Fruit fly (Drosophila melanogaster) whole organism, embryonic: Measurements from ENCODE around the gene fit.

Experiments used
- Blimp-1 ChIP-seq: fragments of 200-800 bp; sonication (Bioruptor generic); optimal IDR thresholded peaks from 3 replicates; lab custom pipeline; 2018; ENCODE audit warnings: missing biosample characterization, missing genetic modification characterization, mild to moderate bottlenecking, moderate library complexity, missing genetic modification reagents
- CG10462 ChIP-seq: fragments of 200-800 bp; sonication (Bioruptor generic); optimal IDR thresholded peaks from 2 replicates; lab custom pipeline; 2016; ENCODE audit warnings: missing biosample characterization, missing genetic modification characterization
- CG10565 ChIP-seq: fragments of 200-800 bp; sonication (Bioruptor generic); optimal IDR thresholded peaks from 3 replicates; lab custom pipeline; 2016; ENCODE audit warnings: missing biosample characterization, mild to moderate bottlenecking, missing genetic modification characterization
- CG11504 ChIP-seq: fragments of 200-800 bp; sonication (Bioruptor generic); optimal IDR thresholded peaks from 3 replicates; lab custom pipeline; 2019; ENCODE audit warnings: missing biosample characterization, mild to moderate bottlenecking, missing genetic modification characterization, moderate library complexity
- CG11695 ChIP-seq: fragments of 200-800 bp; sonication (Bioruptor generic); IDR thresholded peaks from 3 replicates; pipeline ENCODE4 v1.3.6; 2022; ENCODE audit warnings: missing biosample characterization, missing genetic modification characterization
- CG12219 ChIP-seq: fragments of 200-800 bp; sonication (Bioruptor generic); optimal IDR thresholded peaks from 3 replicates; lab custom pipeline; 2018; ENCODE audit warnings: missing biosample characterization, mild to moderate bottlenecking, missing genetic modification characterization
- CG14710 ChIP-seq: fragments of 200-800 bp; sonication (Bioruptor generic); optimal IDR thresholded peaks from 3 replicates; lab custom pipeline; 2019; ENCODE audit warnings: missing biosample characterization, mild to moderate bottlenecking, missing genetic modification characterization, moderate library complexity
- CG14860 ChIP-seq: fragments of 200-800 bp; sonication (Bioruptor generic); IDR thresholded peaks from 3 replicates; pipeline ENCODE4 v1.3.6; 2022; ENCODE audit warnings: missing biosample characterization, missing genetic modification characterization; ENCODE audit not compliant: partially characterized antibody
- CG15696 ChIP-seq: fragments of 200-800 bp; sonication (Bioruptor generic); optimal IDR thresholded peaks from 2 replicates; lab custom pipeline; 2019; ENCODE audit warnings: missing biosample characterization, mild to moderate bottlenecking, missing genetic modification characterization, moderate library complexity
- CG17359 ChIP-seq: fragments of 200-800 bp; sonication (Bioruptor generic); optimal IDR thresholded peaks from 3 replicates; lab custom pipeline; 2018; ENCODE audit warnings: missing biosample characterization, mild to moderate bottlenecking, missing genetic modification characterization, moderate library complexity
- CG2678 ChIP-seq: fragments of 200-800 bp; sonication (Bioruptor generic); optimal IDR thresholded peaks from 3 replicates; lab custom pipeline; 2019; ENCODE audit warnings: missing biosample characterization, mild to moderate bottlenecking, missing genetic modification characterization, moderate library complexity
- CG2712 ChIP-seq: fragments of 200-800 bp; optimal IDR thresholded peaks from 3 replicates; lab custom pipeline; 2019; ENCODE audit warnings: missing biosample characterization, mild to moderate bottlenecking, missing genetic modification characterization, moderate library complexity
- CG32772 ChIP-seq: fragments of 200-800 bp; sonication (Bioruptor generic); IDR thresholded peaks from 2 replicates; pipeline ENCODE4 v1.3.6; 2022; ENCODE audit warnings: missing biosample characterization, missing genetic modification characterization
- CG33557 ChIP-seq: fragments of 200-800 bp; sonication (Bioruptor generic); optimal IDR thresholded peaks from 2 replicates; lab custom pipeline; 2019; ENCODE audit warnings: missing biosample characterization, mild to moderate bottlenecking, missing genetic modification characterization, moderate library complexity
- CG3407 ChIP-seq: fragments of 200-800 bp; sonication (Bioruptor generic); optimal IDR thresholded peaks from 2 replicates; lab custom pipeline; 2018; ENCODE audit warnings: missing biosample characterization, mild to moderate bottlenecking, missing genetic modification characterization
- CG3838 ChIP-seq: fragments of 200-800 bp; sonication (Bioruptor generic); optimal IDR thresholded peaks from 3 replicates; lab custom pipeline; 2016; ENCODE audit warnings: missing biosample characterization, missing genetic modification characterization
- CG8290 ChIP-seq, 3 experiments: fragments of 200-800 bp; sonication (Bioruptor generic); optimal IDR thresholded peaks; 2 replicates each; lab custom pipeline; 2016 to 2019; ENCODE audit warnings: missing biosample characterization in 3 of 3, missing genetic modification characterization in 3 of 3, mild to moderate bottlenecking in 2 of 3, moderate library complexity in 1 of 3
- D19B ChIP-seq: fragments of 200-800 bp; sonication (Bioruptor generic); optimal IDR thresholded peaks from 2 replicates; lab custom pipeline; 2017; ENCODE audit warnings: missing biosample characterization, mild to moderate bottlenecking, missing genetic modification characterization
- Deaf1 ChIP-seq: fragments of 200-800 bp; optimal IDR thresholded peaks from 3 replicates; lab custom pipeline; 2019; ENCODE audit warnings: missing biosample characterization, mild to moderate bottlenecking, missing genetic modification characterization, moderate library complexity
- Hr78 ChIP-seq, 2 experiments: fragments of 200-800 bp in 1 of 2; fragments of >200 bp in 1 of 2; sonication (Bioruptor generic) in 1 of 2; optimal IDR thresholded peaks; 2 replicates each; lab custom pipeline; 2017 to 2019; ENCODE audit warnings: missing biosample characterization in 2 of 2, missing genetic modification characterization in 2 of 2, mild to moderate bottlenecking in 1 of 2, moderate library complexity in 1 of 2
- Lhr ChIP-seq: fragments of 200-800 bp; sonication (Bioruptor generic); optimal IDR thresholded peaks from 3 replicates; lab custom pipeline; 2017; ENCODE audit warnings: mild to moderate bottlenecking, missing biosample characterization, missing genetic modification reagents, missing genetic modification characterization
- Max ChIP-seq: fragments of 200-800 bp; sonication (Bioruptor generic); optimal IDR thresholded peaks from 2 replicates; lab custom pipeline; 2016; ENCODE audit warnings: missing biosample characterization, mild to moderate bottlenecking, missing genetic modification characterization
- Sin3A ChIP-seq: fragments of >200 bp; optimal IDR thresholded peaks from 2 replicates; lab custom pipeline; 2018
- Spps ChIP-seq: fragments of 200-800 bp; sonication (Bioruptor generic); optimal IDR thresholded peaks from 2 replicates; lab custom pipeline; 2018; ENCODE audit warnings: missing biosample characterization, mild to moderate bottlenecking, missing genetic modification characterization
- Xrp1 ChIP-seq: fragments of 200-800 bp; sonication (Bioruptor generic); IDR thresholded peaks from 2 replicates; pipeline ENCODE4 v1.3.6; 2022; ENCODE audit warnings: missing biosample characterization, missing genetic modification characterization
- chif ChIP-seq, 2 experiments: fragments of 200-800 bp; sonication (Bioruptor generic); optimal IDR thresholded peaks; 3 replicates each; lab custom pipeline; 2016; ENCODE audit warnings: missing biosample characterization in 2 of 2, missing genetic modification characterization in 2 of 2
- ci ChIP-seq: fragments of 200-800 bp; sonication (Bioruptor generic); IDR thresholded peaks from 3 replicates; pipeline ENCODE4 v1.3.6; 2022; ENCODE audit warnings: missing biosample characterization, missing genetic modification characterization
- crol ChIP-seq: fragments of 200-800 bp; sonication (Bioruptor generic); IDR thresholded peaks from 2 replicates; pipeline ENCODE4 v1.3.6; 2022; ENCODE audit warnings: missing biosample characterization, missing genetic modification characterization
- cwo ChIP-seq: fragments of 200-800 bp; sonication (Bioruptor generic); optimal IDR thresholded peaks from 3 replicates; lab custom pipeline; 2017; ENCODE audit warnings: missing biosample characterization, missing genetic modification characterization, mild to moderate bottlenecking, moderate library complexity, missing genetic modification reagents
- dmrt99B ChIP-seq: fragments of 200-800 bp; sonication (Bioruptor generic); optimal IDR thresholded peaks from 2 replicates; lab custom pipeline; 2018; ENCODE audit warnings: missing biosample characterization, mild to moderate bottlenecking, missing genetic modification characterization, moderate library complexity
- eve ChIP-seq, 2 experiments: fragments of >200 bp; optimal IDR thresholded peaks; 2 replicates each; lab custom pipeline; 2017; ENCODE audit warnings: missing biosample characterization in 2 of 2, missing genetic modification characterization in 2 of 2
- ftz-f1 ChIP-seq: fragments of 200-800 bp; sonication (Bioruptor generic); optimal IDR thresholded peaks from 2 replicates; lab custom pipeline; 2016; ENCODE audit warnings: missing biosample characterization, missing genetic modification characterization
- gem ChIP-seq: fragments of 200-800 bp; sonication (Bioruptor generic); optimal IDR thresholded peaks from 2 replicates; lab custom pipeline; 2019; ENCODE audit warnings: missing biosample characterization, mild to moderate bottlenecking, missing genetic modification characterization, moderate library complexity
- grau ChIP-seq: fragments of 200-800 bp; optimal IDR thresholded peaks from 3 replicates; lab custom pipeline; 2019; ENCODE audit warnings: missing biosample characterization, mild to moderate bottlenecking, missing genetic modification characterization, moderate library complexity
- kni ChIP-seq: fragments of 200-800 bp; sonication (Bioruptor generic); optimal IDR thresholded peaks from 3 replicates; lab custom pipeline; 2017; ENCODE audit warnings: mild to moderate bottlenecking, missing biosample characterization, missing genetic modification reagents, missing genetic modification characterization
- oc ChIP-seq: fragments of 200-800 bp; sonication (Bioruptor generic); optimal IDR thresholded peaks from 2 replicates; lab custom pipeline; 2018; ENCODE audit warnings: missing biosample characterization, mild to moderate bottlenecking, missing genetic modification characterization, moderate library complexity
- otp ChIP-seq: fragments of 200-800 bp; sonication (Bioruptor generic); IDR thresholded peaks from 3 replicates; pipeline ENCODE4, ENCODE4 v1.3.6; 2022; ENCODE audit warnings: missing biosample characterization, missing genetic modification characterization
- rib ChIP-seq: fragments of 200-800 bp; sonication (Bioruptor generic); IDR thresholded peaks from 2 replicates; pipeline ENCODE4 v1.3.6; 2022; ENCODE audit warnings: missing biosample characterization, missing genetic modification characterization
- sd ChIP-seq: fragments of 200-800 bp; sonication (Bioruptor generic); optimal IDR thresholded peaks from 3 replicates; lab custom pipeline; 2018; ENCODE audit warnings: missing biosample characterization, mild to moderate bottlenecking, missing genetic modification characterization, moderate library complexity
- sens ChIP-seq: fragments of 200-800 bp; sonication (Bioruptor generic); peaks from one replicate; lab custom pipeline; 2016; ENCODE audit warnings: missing biosample characterization, missing genetic modification characterization
- so ChIP-seq: fragments of 200-800 bp; sonication (Bioruptor generic); IDR thresholded peaks from 3 replicates; pipeline ENCODE4 v1.3.6; 2022; ENCODE audit warnings: missing biosample characterization, missing genetic modification characterization
- sr ChIP-seq: fragments of 200-800 bp; sonication (Bioruptor generic); IDR thresholded peaks from 3 replicates; pipeline ENCODE4 v1.3.6; 2022; ENCODE audit warnings: missing biosample characterization, missing genetic modification characterization
- sug ChIP-seq: fragments of 200-800 bp; optimal IDR thresholded peaks from 2 replicates; lab custom pipeline; 2019; ENCODE audit warnings: missing biosample characterization, mild to moderate bottlenecking, missing genetic modification characterization, moderate library complexity
- tna ChIP-seq: fragments of 200-800 bp; sonication (Bioruptor generic); IDR thresholded peaks from 2 replicates; pipeline ENCODE4 v1.3.6; 2022; ENCODE audit warnings: missing biosample characterization, missing genetic modification characterization; ENCODE audit not compliant: partially characterized antibody
- twi ChIP-seq: fragments of 200-800 bp; optimal IDR thresholded peaks from 2 replicates; lab custom pipeline; 2019; ENCODE audit warnings: missing biosample characterization, mild to moderate bottlenecking, missing genetic modification characterization, moderate library complexity
- zfh1 ChIP-seq: fragments of 200-800 bp; sonication (Bioruptor generic); IDR thresholded peaks from 3 replicates; pipeline ENCODE4 v1.3.6; 2022; ENCODE audit warnings: missing biosample characterization, missing genetic modification characterization
- zfh2 ChIP-seq: fragments of 200-800 bp; sonication (Bioruptor generic); optimal IDR thresholded peaks from 2 replicates; lab custom pipeline; 2016; ENCODE audit warnings: missing biosample characterization, missing genetic modification characterization

Gene fit

DNA sequence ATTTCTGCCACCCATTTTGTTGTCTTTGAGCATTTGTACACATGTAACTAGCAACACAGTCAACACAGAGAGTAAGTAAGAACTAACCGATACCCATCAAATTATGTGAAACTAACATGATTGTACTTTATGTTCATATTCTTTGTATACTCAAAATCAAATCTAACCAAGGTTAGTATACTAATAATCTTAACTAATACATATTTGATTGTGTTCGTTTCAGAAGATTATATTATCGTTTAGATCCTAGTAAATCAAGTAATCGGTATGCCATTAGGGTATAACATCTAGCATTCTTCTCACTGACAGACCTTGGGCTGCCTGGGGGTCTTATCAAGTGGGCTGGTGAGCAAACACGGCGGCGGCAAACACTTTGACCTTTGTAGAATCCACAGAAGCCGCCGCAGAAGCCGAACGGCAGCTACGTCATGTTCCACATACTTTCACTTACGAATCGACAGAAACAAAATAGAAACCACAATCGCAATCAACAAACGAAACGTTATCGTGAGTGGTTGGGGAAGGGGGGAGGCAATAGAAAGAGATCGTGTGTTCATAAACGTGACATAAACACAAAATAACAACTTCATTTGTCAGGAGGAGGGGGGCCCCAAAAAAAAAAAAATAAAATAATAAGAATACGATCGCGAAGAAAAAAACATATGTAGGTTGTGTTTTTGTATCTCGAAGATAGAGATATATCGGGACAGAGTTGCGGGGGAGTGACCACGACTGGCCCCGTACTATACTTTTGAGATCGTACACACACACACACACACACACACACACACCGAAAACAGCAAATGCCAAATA is 48.7 kb downstream of the fit start:
- TF ChIP-seq CG12219 (GFP tag; lab: Kevin White, UChicago) (peak; percentile 9), Sin3A (lab: Kevin White, UChicago) (no peak), CG3838 (peak; percentile 29), CG10565 (GFP tag; lab: Kevin White, UChicago) (no peak), Hr78 (GFP tag; optimal IDR thresholded peaks at IDR 0.05; lab: Kevin White, UChicago) (peak in 1 of 2 experiments; percentile 88), CG14710 (tag; lab: Kevin White, UChicago) (peak; percentile 11), so (0 out of 3 replicates have a peak, but pooled peaks have one; percentile 46), CG32772 (GFP tag; lab: Robert Waterston, UW) (peak; percentile 25; the same call in 1 of the 2 replicates), chif (GFP tag; optimal IDR thresholded peaks at IDR 0.05; lab: Kevin White, UChicago) (peak in 1 of 2 experiments; percentile 39), CG14860 (GFP tag; lab: Robert Waterston, UW) (peak; percentile 32; the same call in 1 of the 3 replicates), rib (GFP tag; lab: Robert Waterston, UW) (0 out of 2 replicates have a peak, but pooled peaks have one; percentile 40), cwo (GFP tag; lab: Kevin White, UChicago) (peak; percentile 88), Lhr (peak; percentile 29), sug (tag; lab: Kevin White, UChicago) (peak; percentile 72), Spps (tag; lab: Kevin White, UChicago) (peak; percentile 18), CG2712 (tag; lab: Kevin White, UChicago) (peak; percentile 17), CG11695 (GFP tag; lab: Robert Waterston, UW) (0 out of 3 replicates have a peak, but pooled peaks have one; percentile 6), tna (GFP tag; lab: Robert Waterston, UW) (0 out of 2 replicates have a peak, but pooled peaks have one; percentile 34), ci (GFP tag; lab: Robert Waterston, UW) (0 out of 3 replicates have a peak, but pooled peaks have one; percentile 8), Deaf1 (tag; lab: Kevin White, UChicago) (peak; percentile 32), Blimp-1 (GFP tag; lab: Kevin White, UChicago) (peak; percentile 85), ftz-f1 (GFP tag; lab: Kevin White, UChicago) (peak; percentile 39), gem (tag; lab: Kevin White, UChicago) (peak; percentile 24), CG3407 (GFP tag; lab: Kevin White, UChicago) (peak; percentile 7), D19B (GFP tag; lab: Kevin White, UChicago) (peak; percentile 48), CG11504 (tag; lab: Kevin White, UChicago) (peak; percentile 26), twi (peak; percentile 33), grau (tag; lab: Kevin White, UChicago) (peak; percentile 6), CG10462 (GFP tag; lab: Kevin White, UChicago) (no peak), kni (GFP tag; lab: Kevin White, UChicago) (peak; percentile 9), sens (peak; percentile 91), CG33557 (GFP tag; lab: Kevin White, UChicago) (peak; percentile 75), CG15696 (tag; lab: Kevin White, UChicago) (peak; percentile 34), oc (tag; lab: Kevin White, UChicago) (no peak), CG2678 (peak; percentile 0), crol (GFP tag; lab: Robert Waterston, UW) (peak; percentile 75), sr (GFP tag; lab: Robert Waterston, UW) (peak; percentile 64; the same call in 1 of the 3 replicates), zfh2 (GFP tag; lab: Kevin White, UChicago) (no peak), zfh1 (0 out of 3 replicates have a peak, but pooled peaks have one; percentile 35), eve (GFP tag; optimal IDR thresholded peaks at IDR 0.05; lab: Kevin White, UChicago) (no peak), otp (GFP tag; lab: Robert Waterston, UW) (peak; percentile 23; the same call in 1 of the 3 replicates), Max (no peak), CG17359 (tag; lab: Kevin White, UChicago) (peak; percentile 2), dmrt99B (peak; percentile 12), CG8290 (GFP tag; optimal IDR thresholded peaks at IDR 0.05; lab: Kevin White, UChicago) (no peak), CG8290 (tag; optimal IDR thresholded peaks at IDR 0.05; lab: Kevin White, UChicago) (no peak), sd (tag; lab: Kevin White, UChicago) (peak; percentile 35), Xrp1 (GFP tag; lab: Robert Waterston, UW) (peak; percentile 10)
